Worm (Caenorhabditis elegans) whole organism, late embryonic: ENCODE data around the gene wdr-54.

ENCODE experiments used
- ceh-2 ChIP-seq: sonication (generic microtip); optimal IDR thresholded peaks from 2 replicates; lab custom pipeline; 2016; ENCODE audit warnings: missing genotype, missing genetic modification characterization, missing compliant biosample characterization
- dmd-4 ChIP-seq: sonication (generic microtip); optimal IDR thresholded peaks from 2 replicates; lab custom pipeline; 2016; ENCODE audit warnings: borderline replicate concordance, missing genetic modification characterization, missing compliant biosample characterization
- elt-2 ChIP-seq: sonication (generic microtip); optimal IDR thresholded peaks from 2 replicates; lab custom pipeline; 2016; ENCODE audit warnings: missing genetic modification reagents, missing genetic modification characterization, missing compliant biosample characterization
- ets-4 ChIP-seq: sonication (generic microtip); optimal IDR thresholded peaks from 2 replicates; lab custom pipeline; 2016; ENCODE audit warnings: missing genetic modification characterization, missing compliant biosample characterization
- eyg-1 ChIP-seq: sonication (generic microtip); optimal IDR thresholded peaks from 2 replicates; lab custom pipeline; 2016; ENCODE audit warnings: missing genotype, missing genetic modification characterization, missing compliant biosample characterization
- fax-1 ChIP-seq: sonication (generic microtip); optimal IDR thresholded peaks from 2 replicates; lab custom pipeline; 2016; ENCODE audit warnings: missing genotype, missing genetic modification characterization, missing compliant biosample characterization
- madf-2 ChIP-seq: sonication (generic microtip); optimal IDR thresholded peaks from 2 replicates; lab custom pipeline; 2017; ENCODE audit warnings: missing genetic modification characterization, missing compliant biosample characterization
- nhr-11 ChIP-seq: fragments of 150-350 bp; optimal IDR thresholded peaks from 2 replicates; lab custom pipeline; 2014; ENCODE audit warnings: missing biosample characterization, missing genetic modification characterization
- pha-4 ChIP-seq: fragments of 150-350 bp; optimal IDR thresholded peaks from 2 replicates; lab custom pipeline; 2018; ENCODE audit warnings: missing biosample characterization, missing genetic modification reagents, missing genetic modification characterization
- sox-4 ChIP-seq: sonication (generic microtip); optimal IDR thresholded peaks from 2 replicates; lab custom pipeline; 2017; ENCODE audit warnings: mild to moderate bottlenecking, missing genetic modification characterization, inconsistent platforms, missing compliant biosample characterization
- unc-42 ChIP-seq: sonication (generic microtip); optimal IDR thresholded peaks from 2 replicates; lab custom pipeline; 2016; ENCODE audit warnings: missing genotype, missing genetic modification characterization, missing compliant biosample characterization
- unc-55 ChIP-seq: sonication (generic microtip); optimal IDR thresholded peaks from 2 replicates; lab custom pipeline; 2017; ENCODE audit warnings: missing biosample characterization, missing genetic modification reagents, missing genetic modification characterization
- zip-5 ChIP-seq: sonication (generic microtip); optimal IDR thresholded peaks from 2 replicates; lab custom pipeline; 2016; ENCODE audit warnings: missing genetic modification characterization, missing compliant biosample characterization

DNA sequence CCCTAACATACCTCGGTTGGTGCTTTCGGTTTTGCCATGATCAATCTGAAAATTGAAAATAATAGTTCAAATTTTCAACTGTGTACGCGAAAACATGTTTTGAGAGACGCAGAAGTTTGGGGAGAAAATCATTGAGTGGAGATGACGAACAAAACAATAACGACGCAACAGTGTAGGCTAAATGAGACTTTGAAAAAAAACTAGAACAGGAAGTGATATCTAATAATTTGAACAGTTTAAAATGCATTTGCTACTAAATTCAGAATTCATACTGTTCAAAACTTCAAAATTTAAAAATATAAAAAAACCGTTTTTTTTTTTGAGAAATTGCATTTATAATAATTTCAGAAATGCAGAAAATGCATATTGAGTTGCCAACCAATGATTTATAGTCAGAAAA is 15.6 kb upstream of the wdr-54 start, which contains the start of gene F25E2.3:
- TF ChIP-seq fax-1 (tag; lab: Kevin White, UChicago), result no peak
- no peak for TF ChIP-seq pha-4 (tag; lab: Kevin White, UChicago)
- TF ChIP-seq dmd-4 (tag; lab: Kevin White, UChicago), result no peak
- TF ChIP-seq madf-2 (tag; lab: Kevin White, UChicago), result no peak
- no peak for TF ChIP-seq zip-5 (tag; lab: Kevin White, UChicago)
- TF ChIP-seq elt-2, result no peak
- no peak for TF ChIP-seq nhr-11
- no peak for TF ChIP-seq eyg-1 (tag; lab: Kevin White, UChicago)
- no peak for TF ChIP-seq unc-55 (GFP tag; lab: Kevin White, UChicago)
- TF ChIP-seq sox-4 (tag; lab: Kevin White, UChicago), result no peak
- no peak for TF ChIP-seq ceh-2 (tag; lab: Kevin White, UChicago)
- no peak for TF ChIP-seq ets-4 (tag; lab: Kevin White, UChicago)
- TF ChIP-seq unc-42 (tag; lab: Kevin White, UChicago), result no peak
